Worm (Caenorhabditis elegans): ENCODE data around the gene F57F4.2.
A peak's percentile ranks its signal among the peaks of the same experiment; 100 is the strongest.

Gene F57F4.2

DNA sequence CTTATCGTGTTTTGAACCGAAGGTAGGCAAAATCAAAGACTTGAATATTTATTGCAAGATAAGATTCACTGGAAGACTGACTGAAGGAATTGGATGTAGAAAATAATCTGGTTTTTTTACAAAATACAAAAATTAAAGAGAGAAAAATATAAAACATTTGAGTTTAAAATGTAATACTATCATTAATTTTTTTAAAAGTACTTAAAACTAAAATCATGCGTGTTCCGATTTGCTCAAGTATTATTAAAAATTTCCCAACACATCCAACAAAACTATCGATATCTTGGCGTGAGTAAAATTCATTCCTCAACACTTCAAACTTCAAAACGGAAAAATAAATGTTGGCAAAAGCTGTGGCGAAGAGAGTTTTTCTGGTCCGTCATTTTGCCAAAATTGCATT is 629 bp upstream of the F57F4.2 start, which contains the start of gene F57F4.1:
Gene F57F4.1 (plus strand): TSS at position 301 of the 400 bp plus-strand sequence.
- TF ChIP-seq nhr-77 (tag; optimal IDR thresholded peaks at IDR 0.05) (no peak), ceh-90 (tag; optimal IDR thresholded peaks at IDR 0.05) (no peak), fkh-10 (GFP tag; optimal IDR thresholded peaks at IDR 0.05) (no peak), nhr-19 (GFP tag; conservative IDR thresholded peaks at IDR 0.05) (no peak), aly-2 (tag; optimal IDR thresholded peaks at IDR 0.05) (no peak), lin-13 (GFP tag; optimal IDR thresholded peaks at IDR 0.05) (no peak), grh-1 (GFP tag; IDR thresholded peaks at IDR 0.05) (no peak), hlh-4 (tag; optimal IDR thresholded peaks at IDR 0.05) (no peak), lin-39 (tag; optimal IDR thresholded peaks at IDR 0.05) (no peak), tlp-1 (tag; optimal IDR thresholded peaks at IDR 0.05) (no peak), efl-3 (GFP tag; optimal IDR thresholded peaks at IDR 0.05) (no peak), rnt-1 (tag; optimal IDR thresholded peaks at IDR 0.05) (no peak)

DNA sequence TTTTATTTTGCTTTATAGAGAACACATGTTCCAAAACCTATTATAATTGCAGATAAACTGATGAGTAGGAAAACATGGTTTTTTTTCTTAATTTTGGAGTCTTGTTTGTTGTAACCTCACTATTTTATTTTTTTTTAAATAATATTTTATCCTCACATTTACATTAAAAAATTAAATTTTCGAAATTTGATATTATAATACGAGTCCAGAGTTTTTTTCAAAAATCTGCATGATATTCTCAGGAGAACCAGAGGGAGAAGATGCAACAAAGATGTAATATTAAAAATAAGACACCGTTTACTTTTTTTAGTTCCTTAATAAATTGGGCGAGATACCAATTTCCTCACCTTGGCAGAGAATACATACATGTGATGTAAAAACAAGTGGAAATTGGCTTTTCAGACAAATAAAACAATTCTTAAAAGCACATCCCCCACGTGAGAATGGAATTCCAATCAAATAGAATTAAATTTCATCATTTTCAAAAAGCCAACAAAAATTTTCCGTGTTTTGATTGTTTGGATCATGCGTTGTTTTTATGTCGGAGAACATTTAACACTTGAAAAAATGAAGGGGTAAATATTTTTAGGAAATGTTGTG is 3.8 kb downstream of the F57F4.2 start:
- no peak for TF ChIP-seq zag-1 (tag; optimal IDR thresholded peaks at IDR 0.05)
- TF ChIP-seq mep-1 (tag; optimal IDR thresholded peaks at IDR 0.05): no peak
- no peak for TF ChIP-seq ztf-4 (tag; optimal IDR thresholded peaks at IDR 0.05)
- TF ChIP-seq nhr-11 (tag; optimal IDR thresholded peaks at IDR 0.05): no peak
- TF ChIP-seq hlh-17 (GFP tag; optimal IDR thresholded peaks at IDR 0.05; ENCODE audit: borderline replicate concordance): no peak
- no peak for TF ChIP-seq aly-2 (tag; optimal IDR thresholded peaks at IDR 0.05)
- TF ChIP-seq nhr-28 (tag; optimal IDR thresholded peaks at IDR 0.05): no peak
- no peak for TF ChIP-seq egl-27 (tag; optimal IDR thresholded peaks at IDR 0.05)
- TF ChIP-seq hlh-4 (tag; optimal IDR thresholded peaks at IDR 0.05): no peak
- TF ChIP-seq sox-4 (tag; optimal IDR thresholded peaks at IDR 0.05): no peak
- no peak for TF ChIP-seq ceh-63 (GFP tag; optimal IDR thresholded peaks at IDR 0.05)
- TF ChIP-seq dpl-1 (GFP tag; optimal IDR thresholded peaks at IDR 0.05): no peak
- no peak for TF ChIP-seq fkh-10 (GFP tag; optimal IDR thresholded peaks at IDR 0.05)

DNA sequence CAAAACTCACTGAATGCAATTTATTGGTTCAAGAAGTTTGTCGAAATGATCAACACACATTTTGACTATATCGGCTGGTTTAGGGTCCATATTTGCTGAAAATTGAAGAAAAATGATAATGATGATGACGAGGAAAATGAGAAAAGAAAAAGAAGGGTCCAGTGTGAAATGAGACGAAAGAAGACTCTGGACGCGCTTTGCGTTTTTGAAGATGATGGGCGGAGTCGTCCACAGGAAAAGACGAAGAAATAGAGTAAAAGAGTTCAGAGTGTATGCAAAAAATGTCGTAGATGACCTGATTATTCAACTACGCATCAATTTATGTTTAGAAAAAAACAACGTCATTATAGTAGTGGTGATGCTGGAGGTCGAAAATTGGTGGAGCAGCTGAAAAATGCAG is 14.7 kb downstream of the F57F4.2 start, which contains the start of gene F13H6.5:
Gene F13H6.5 (minus strand): TSS at position 101 of the 400 bp plus-strand sequence.
- TF ChIP-seq efl-1 (optimal IDR thresholded peaks at IDR 0.05) (no peak), efl-1 (GFP tag; optimal IDR thresholded peaks at IDR 0.05 in 1 of 2) (no peak), mep-1 (tag; optimal IDR thresholded peaks at IDR 0.05) (no peak), elt-3 (tag; optimal IDR thresholded peaks at IDR 0.05) (no peak), pag-3 (tag; optimal IDR thresholded peaks at IDR 0.05; ENCODE audit: borderline replicate concordance, insufficient read depth) (no peak), nhr-84 (tag; optimal IDR thresholded peaks at IDR 0.05) (no peak), mef-2 (tag; optimal IDR thresholded peaks at IDR 0.05) (no peak), nhr-20 (tag; optimal IDR thresholded peaks at IDR 0.05) (no peak), lin-14 (GFP tag; optimal IDR thresholded peaks at IDR 0.05) (no peak), ztf-4 (tag; optimal IDR thresholded peaks at IDR 0.05) (no peak), mdl-1 (tag; optimal IDR thresholded peaks at IDR 0.05) (no peak), F16B12.6 (tag; optimal IDR thresholded peaks at IDR 0.05) (no peak), nhr-12 (tag; optimal IDR thresholded peaks at IDR 0.05) (no peak)

DNA sequence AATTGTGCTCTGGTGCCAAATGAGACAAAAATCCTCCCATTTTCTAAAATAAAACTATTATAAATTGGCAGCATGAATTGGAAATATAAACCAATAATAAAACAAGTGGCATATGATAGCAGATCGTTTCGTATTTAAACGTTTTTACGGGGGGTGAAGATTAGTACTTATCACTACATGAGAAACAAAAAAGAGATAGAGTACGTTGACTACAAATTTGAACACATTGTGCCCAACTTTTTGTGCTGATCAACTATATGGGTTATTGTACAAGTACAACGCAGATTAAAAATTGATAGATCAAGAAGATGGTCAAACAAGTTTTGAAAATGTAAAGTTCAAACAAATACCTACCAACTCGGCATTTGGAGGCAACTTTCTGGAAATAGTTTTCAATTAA is 21.0 kb downstream of the F57F4.2 start:
- TF ChIP-seq fkh-8 (tag; optimal IDR thresholded peaks at IDR 0.05) (no peak), nhr-20 (tag; optimal IDR thresholded peaks at IDR 0.05) (peak; percentile 14), nhr-47 (tag; optimal IDR thresholded peaks at IDR 0.05) (no peak), ztf-11 (tag; optimal IDR thresholded peaks at IDR 0.05) (no peak), nhr-11 (tag; optimal IDR thresholded peaks at IDR 0.05) (no peak)

Data from whole organism, L1 larva.